Worm (Caenorhabditis elegans): ENCODE measurements around the gene ZK896.5.
A peak's percentile ranks its signal among the peaks of the same experiment; 100 is the strongest.

ZK896.5 gene

ce11 chrIV:12909871-12910270, 30.4 kb upstream of the ZK896.5 start, which contains the start of gene K08D8.4:
Gene K08D8.4, minus strand, starts transcription at chrIV:12909998.
- TF ChIP-seq skn-1 (tag; optimal IDR thresholded peaks at IDR 0.05), result no peak
- peak; percentile 86 for TF ChIP-seq fos-1 (tag; optimal IDR thresholded peaks at IDR 0.05)
- no peak for TF ChIP-seq nhr-21 (tag; optimal IDR thresholded peaks at IDR 0.05)
- TF ChIP-seq mbf-1 (tag; optimal IDR thresholded peaks at IDR 0.05), result no peak

- TF ChIP-seq Y55F3AM.14 (GFP tag; optimal IDR thresholded peaks at IDR 0.05) (no peak), ceh-16 (tag; optimal IDR thresholded peaks at IDR 0.05) (no peak), skn-1 (tag; optimal IDR thresholded peaks at IDR 0.05) (peak; percentile 89), lin-39 (tag; optimal IDR thresholded peaks at IDR 0.05) (no peak), sma-9 (GFP tag; optimal IDR thresholded peaks at IDR 0.05) (peak; percentile 32), sma-9 (tag; optimal IDR thresholded peaks at IDR 0.05) (no peak), ceh-82 (tag; optimal IDR thresholded peaks at IDR 0.05) (no peak), nhr-129 (tag; optimal IDR thresholded peaks at IDR 0.05) (no peak), fos-1 (tag; optimal IDR thresholded peaks at IDR 0.05) (peak; percentile 89), sem-4 (tag; optimal IDR thresholded peaks at IDR 0.05) (no peak)
Measured at ce11 chrIV:12906529-12906928, 27.1 kb upstream of the ZK896.5 start, which contains the start of gene K08D8.3. Gene K08D8.3, minus strand, starts transcription at chrIV:12906659.

DNA sequence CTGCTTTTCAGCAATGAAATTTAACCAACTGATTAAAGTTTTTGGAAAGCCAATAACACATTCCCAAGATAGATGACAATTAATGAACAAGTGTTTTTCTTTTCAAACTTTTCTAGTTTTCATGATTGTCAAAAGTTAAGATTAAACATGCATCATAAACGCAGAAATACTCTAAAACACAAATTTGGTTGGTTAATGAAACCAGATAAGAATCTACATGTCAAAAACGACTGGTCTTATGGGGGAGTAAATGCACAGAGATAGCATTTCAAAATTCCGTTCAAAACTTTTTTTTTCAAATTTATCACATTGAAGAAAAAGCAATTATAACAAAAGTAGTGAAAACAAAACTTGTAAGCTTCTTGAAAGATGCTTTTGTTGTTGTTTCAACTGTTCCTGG, 24.2 kb upstream of the ZK896.5 start:
- TF ChIP-seq ztf-4 (tag; optimal IDR thresholded peaks at IDR 0.05) (no peak), fos-1 (tag; optimal IDR thresholded peaks at IDR 0.05) (peak; percentile 55), skn-1 (tag; optimal IDR thresholded peaks at IDR 0.05) (no peak), elt-1 (tag; optimal IDR thresholded peaks at IDR 0.05) (no peak), snpc-4 (tag; optimal IDR thresholded peaks at IDR 0.05) (no peak), lin-13 (GFP tag; optimal IDR thresholded peaks at IDR 0.05) (no peak)

ce11 chrIV:12902430-12903110, 23.1 kb upstream of the ZK896.5 start, which contains the start of gene K08D8.2:
Gene K08D8.2, plus strand, starts transcription at chrIV:12903060.
- TF ChIP-seq fos-1 (tag; optimal IDR thresholded peaks at IDR 0.05) (peak; percentile 66), F13H6.1 (tag; optimal IDR thresholded peaks at IDR 0.05) (no peak)

- TF ChIP-seq nhr-21 (tag; optimal IDR thresholded peaks at IDR 0.05) (no peak), nhr-12 (tag; optimal IDR thresholded peaks at IDR 0.05) (no peak), sma-9 (GFP tag; optimal IDR thresholded peaks at IDR 0.05) (peak; percentile 39), sma-9 (tag; optimal IDR thresholded peaks at IDR 0.05) (no peak), ztf-1 (GFP tag; conservative IDR thresholded peaks at IDR 0.05) (no peak), mdl-1 (tag; optimal IDR thresholded peaks at IDR 0.05) (no peak), fos-1 (tag; optimal IDR thresholded peaks at IDR 0.05) (peak; percentile 69), sma-3 (GFP tag; optimal IDR thresholded peaks at IDR 0.05) (no peak), egl-27 (tag; optimal IDR thresholded peaks at IDR 0.05) (no peak), lsy-2 (tag; optimal IDR thresholded peaks at IDR 0.05) (no peak)
Measured at ce11 chrIV:12901602-12902001, 22.2 kb upstream of the ZK896.5 start.

ce11 chrIV:12900267-12900666, 20.8 kb upstream of the ZK896.5 start, which contains the start of gene K08D8.10:
Gene K08D8.10, plus strand, starts transcription at chrIV:12900567.
- TF ChIP-seq ZK546.5 (tag; optimal IDR thresholded peaks at IDR 0.05) (no peak), nhr-23 (tag; optimal IDR thresholded peaks at IDR 0.05) (no peak), gmeb-1 (tag; optimal IDR thresholded peaks at IDR 0.05) (no peak), Y55F3AM.14 (GFP tag; optimal IDR thresholded peaks at IDR 0.05) (no peak), nhr-237 (tag; optimal IDR thresholded peaks at IDR 0.05) (no peak), lsy-2 (tag; optimal IDR thresholded peaks at IDR 0.05) (no peak), unc-55 (GFP tag; optimal IDR thresholded peaks at IDR 0.05) (no peak), aly-2 (tag; optimal IDR thresholded peaks at IDR 0.05) (no peak), fos-1 (tag; optimal IDR thresholded peaks at IDR 0.05) (no peak), ztf-4 (tag; optimal IDR thresholded peaks at IDR 0.05) (no peak), ztf-1 (GFP tag; conservative IDR thresholded peaks at IDR 0.05) (no peak), R02D3.7 (tag; optimal IDR thresholded peaks at IDR 0.05) (no peak), sma-9 (GFP tag; optimal IDR thresholded peaks at IDR 0.05) (no peak), sma-9 (tag; optimal IDR thresholded peaks at IDR 0.05) (no peak), nhr-10 (tag; optimal IDR thresholded peaks at IDR 0.05) (no peak), egl-27 (tag; optimal IDR thresholded peaks at IDR 0.05) (no peak), elt-3 (tag; optimal IDR thresholded peaks at IDR 0.05) (no peak), sem-4 (tag; optimal IDR thresholded peaks at IDR 0.05) (no peak), C34F6.9 (tag; optimal IDR thresholded peaks at IDR 0.05) (no peak), mdl-1 (tag; optimal IDR thresholded peaks at IDR 0.05) (no peak)

Data from whole organism, L2 larva.